Worm (Caenorhabditis elegans): ENCODE results near the gene F56C9.10.

DNA sequence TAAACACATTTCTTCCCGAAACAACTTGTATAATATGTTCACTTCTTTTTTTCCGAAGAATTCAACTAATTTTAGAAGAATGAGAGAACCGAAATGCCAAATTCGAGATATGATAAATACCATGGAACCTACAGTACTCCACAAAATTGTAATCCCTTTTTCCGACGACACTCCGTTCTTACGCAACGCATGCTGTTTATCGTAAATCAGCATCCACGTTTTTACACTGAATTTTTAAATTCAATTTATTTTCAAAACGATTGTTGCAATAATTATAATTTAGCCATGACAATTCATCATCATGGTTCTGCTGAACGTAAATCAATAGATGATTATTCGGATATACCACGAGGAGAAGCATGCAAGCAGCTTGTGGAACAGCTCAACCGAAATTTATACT, 53.9 kb downstream of the F56C9.10 start, which contains the start of gene B0361.3:
- TF ChIP-seq snpc-4 (GFP tag; optimal IDR thresholded peaks at IDR 0.05) = no peak
- peak in 1 of 4 experiments; percentile 55 for TF ChIP-seq snpc-4 (tag; optimal IDR thresholded peaks at IDR 0.05)
- no peak for TF ChIP-seq sea-2 (GFP tag; IDR thresholded peaks at IDR 0.05)
- TF ChIP-seq T26A5.8 (tag; optimal IDR thresholded peaks at IDR 0.05) = no peak
- no peak for TF ChIP-seq Y67H2A.10 (GFP tag; conservative IDR thresholded peaks at IDR 0.05)
- TF ChIP-seq unc-62 (GFP tag; optimal IDR thresholded peaks at IDR 0.05) = no peak
- no peak for TF ChIP-seq bed-1 (GFP tag; IDR thresholded peaks at IDR 0.05)
- TF ChIP-seq gei-17 (GFP tag; optimal IDR thresholded peaks at IDR 0.05) = no peak

Data from whole organism, young adult.